Worm (Caenorhabditis elegans): ENCODE results near the gene ins-15.
"Not testable (repeated sequence)": the region's sequence is repeated elsewhere in the genome, so short reads cannot be mapped to it uniquely, and the experiment has no call there.

Gene ins-15

ce11 chrII:6775076-6775475 is 30.5 kb upstream of the ins-15 start, which contains the start of gene agr-1:
Gene agr-1, minus strand, starts transcription at chrII:6775176.
- not testable (repeated sequence) for TF ChIP-seq ztf-29 (GFP tag; IDR thresholded peaks at IDR 0.05); cog-1 (tag; optimal IDR thresholded peaks at IDR 0.05); ref-1 (GFP tag; conservative IDR thresholded peaks at IDR 0.05)

- TF ChIP-seq med-1 (GFP tag; optimal IDR thresholded peaks at IDR 0.05; ENCODE audit: insufficient read depth) (no peak), tab-1 (GFP tag; IDR thresholded peaks at IDR 0.05) (no peak), ref-1 (GFP tag; conservative IDR thresholded peaks at IDR 0.05) (no peak), flt-1 (GFP tag; IDR thresholded peaks at IDR 0.05) (no peak), T22C8.4 (GFP tag; IDR thresholded peaks at IDR 0.05) (no peak), ztf-23 (GFP tag; IDR thresholded peaks at IDR 0.05) (no peak), ztf-29 (GFP tag; IDR thresholded peaks at IDR 0.05) (no peak), cog-1 (tag; optimal IDR thresholded peaks at IDR 0.05) (no peak), klf-2 (GFP tag; conservative IDR thresholded peaks at IDR 0.05) (no peak)
Measured at ce11 chrII:6772482-6772881, 27.9 kb upstream of the ins-15 start.

- TF ChIP-seq T22C8.4 (GFP tag; IDR thresholded peaks at IDR 0.05) = no peak
- no peak for TF ChIP-seq tab-1 (GFP tag; IDR thresholded peaks at IDR 0.05)
- no peak for TF ChIP-seq flt-1 (GFP tag; IDR thresholded peaks at IDR 0.05)
- TF ChIP-seq ztf-23 (GFP tag; IDR thresholded peaks at IDR 0.05) = no peak
- TF ChIP-seq med-1 (GFP tag; optimal IDR thresholded peaks at IDR 0.05; ENCODE audit: insufficient read depth) = no peak
Measured at ce11 chrII:6770030-6770429, 25.5 kb upstream of the ins-15 start.

ce11 chrII:6768014-6768413 is 23.5 kb upstream of the ins-15 start, which contains the start of gene F41G3.18:
Gene F41G3.18, plus strand, starts transcription at chrII:6768314.
- TF ChIP-seq T22C8.4 (GFP tag; IDR thresholded peaks at IDR 0.05) (no peak), ztf-23 (GFP tag; IDR thresholded peaks at IDR 0.05) (no peak), tab-1 (GFP tag; IDR thresholded peaks at IDR 0.05) (no peak), klf-2 (GFP tag; conservative IDR thresholded peaks at IDR 0.05) (no peak), ref-1 (GFP tag; conservative IDR thresholded peaks at IDR 0.05) (no peak)

ce11 chrII:6764734-6765133 is 20.2 kb upstream of the ins-15 start, which contains the start of gene nlp-50:
Gene nlp-50, plus strand, starts transcription at chrII:6765034.
- TF ChIP-seq flt-1 (GFP tag; IDR thresholded peaks at IDR 0.05) (no peak), T22C8.4 (GFP tag; IDR thresholded peaks at IDR 0.05) (no peak), ref-1 (GFP tag; conservative IDR thresholded peaks at IDR 0.05) (no peak), tab-1 (GFP tag; IDR thresholded peaks at IDR 0.05) (no peak), ztf-29 (GFP tag; IDR thresholded peaks at IDR 0.05) (no peak)

DNA sequence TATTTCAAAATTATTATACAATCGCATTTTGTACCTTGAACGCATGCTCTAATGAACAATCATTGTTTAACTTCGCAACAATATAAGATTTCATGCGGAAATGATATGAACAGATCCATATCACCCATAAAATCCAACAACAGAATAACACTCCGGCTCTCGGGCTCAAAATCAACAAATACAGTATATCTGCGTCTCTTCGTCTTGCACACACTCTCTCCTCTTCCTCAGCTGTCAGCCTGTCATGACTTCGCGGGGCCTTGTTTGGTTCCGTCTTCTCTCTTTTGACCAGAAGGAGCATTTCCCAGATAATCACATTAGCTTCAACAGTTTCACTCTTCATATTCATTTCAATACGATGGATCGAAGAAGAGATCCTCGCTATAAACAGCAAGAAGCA is 11.7 kb upstream of the ins-15 start, which contains the start of gene F41G3.3:
Gene F41G3.3, plus strand, starts transcription at position 301 of the 400 bp plus-strand sequence.
- TF ChIP-seq ref-1 (GFP tag; conservative IDR thresholded peaks at IDR 0.05) = no peak
- TF ChIP-seq ztf-23 (GFP tag; IDR thresholded peaks at IDR 0.05) = no peak
- TF ChIP-seq T22C8.4 (GFP tag; IDR thresholded peaks at IDR 0.05) = no peak
- no peak for TF ChIP-seq klf-2 (GFP tag; conservative IDR thresholded peaks at IDR 0.05)
- TF ChIP-seq tab-1 (GFP tag; IDR thresholded peaks at IDR 0.05) = no peak
- no peak for TF ChIP-seq ztf-29 (GFP tag; IDR thresholded peaks at IDR 0.05)
- no peak for TF ChIP-seq med-1 (GFP tag; optimal IDR thresholded peaks at IDR 0.05; ENCODE audit: insufficient read depth)

DNA sequence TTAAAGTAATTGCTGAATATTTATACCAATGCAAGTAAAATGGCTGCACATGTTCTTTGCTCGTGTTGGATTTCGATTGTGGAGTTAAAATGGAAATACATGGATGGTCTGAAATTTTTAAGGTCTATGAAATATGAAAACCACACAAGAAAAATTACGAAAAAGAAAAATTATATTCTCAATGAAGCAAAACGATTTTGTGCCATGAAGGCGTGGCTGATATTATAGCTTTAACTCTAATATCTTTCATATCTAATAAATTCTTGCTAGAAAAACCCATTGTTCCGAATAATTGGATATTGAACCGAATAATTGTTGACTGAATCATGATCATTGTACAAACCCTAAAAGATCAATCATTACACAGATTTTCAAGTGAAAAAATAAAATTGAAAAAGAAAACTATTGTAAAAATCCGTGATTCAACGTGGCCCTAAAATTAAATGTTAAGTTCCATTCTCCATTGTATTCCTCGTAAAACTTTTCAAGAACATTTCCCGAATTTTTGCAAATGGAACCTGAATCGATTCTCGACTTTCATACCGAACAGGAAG is 10.2 kb upstream of the ins-15 start, which contains the start of the genes srx-95 and fis-1:
Gene srx-95, minus strand, starts transcription at position 101 of the 554 bp plus-strand sequence.
Gene fis-1, plus strand, starts transcription at position 504 of the 554 bp plus-strand sequence.
- no peak for TF ChIP-seq flt-1 (GFP tag; IDR thresholded peaks at IDR 0.05)
- TF ChIP-seq ztf-23 (GFP tag; IDR thresholded peaks at IDR 0.05) = no peak
- TF ChIP-seq med-1 (GFP tag; optimal IDR thresholded peaks at IDR 0.05; ENCODE audit: insufficient read depth) = no peak
- no peak for TF ChIP-seq ztf-29 (GFP tag; IDR thresholded peaks at IDR 0.05)
- TF ChIP-seq ref-1 (GFP tag; conservative IDR thresholded peaks at IDR 0.05) = no peak
- TF ChIP-seq T22C8.4 (GFP tag; IDR thresholded peaks at IDR 0.05) = no peak
- no peak for TF ChIP-seq cog-1 (tag; optimal IDR thresholded peaks at IDR 0.05)
- no peak for TF ChIP-seq tab-1 (GFP tag; IDR thresholded peaks at IDR 0.05)

DNA sequence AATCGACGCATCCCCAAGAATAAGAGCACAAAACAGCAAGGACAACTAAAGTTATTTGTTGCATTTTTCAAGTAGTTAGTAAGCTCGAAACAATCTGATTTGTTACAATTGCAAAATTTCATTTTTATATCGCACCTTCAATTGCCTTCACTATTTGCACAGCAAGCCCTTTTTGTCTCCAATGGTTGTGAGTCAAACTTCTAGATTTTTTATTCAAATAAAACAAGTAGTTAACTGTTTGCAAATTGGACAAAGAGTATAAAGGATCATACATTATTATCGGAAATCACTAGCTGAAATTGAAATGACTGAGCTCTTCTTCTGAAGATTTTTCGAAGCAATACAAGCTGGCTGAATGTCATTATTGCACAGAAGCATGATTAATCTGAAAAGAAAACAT is 8.3 kb upstream of the ins-15 start, which contains the start of gene F41G3.21:
Gene F41G3.21, minus strand, starts transcription at position 101 of the 400 bp plus-strand sequence.
- no peak for TF ChIP-seq cog-1 (tag; optimal IDR thresholded peaks at IDR 0.05)
- TF ChIP-seq ztf-29 (GFP tag; IDR thresholded peaks at IDR 0.05) = no peak
- no peak for TF ChIP-seq T22C8.4 (GFP tag; IDR thresholded peaks at IDR 0.05)
- no peak for TF ChIP-seq klf-2 (GFP tag; conservative IDR thresholded peaks at IDR 0.05)
- no peak for TF ChIP-seq flt-1 (GFP tag; IDR thresholded peaks at IDR 0.05)
- no peak for TF ChIP-seq ref-1 (GFP tag; conservative IDR thresholded peaks at IDR 0.05)
- TF ChIP-seq tab-1 (GFP tag; IDR thresholded peaks at IDR 0.05) = no peak

DNA sequence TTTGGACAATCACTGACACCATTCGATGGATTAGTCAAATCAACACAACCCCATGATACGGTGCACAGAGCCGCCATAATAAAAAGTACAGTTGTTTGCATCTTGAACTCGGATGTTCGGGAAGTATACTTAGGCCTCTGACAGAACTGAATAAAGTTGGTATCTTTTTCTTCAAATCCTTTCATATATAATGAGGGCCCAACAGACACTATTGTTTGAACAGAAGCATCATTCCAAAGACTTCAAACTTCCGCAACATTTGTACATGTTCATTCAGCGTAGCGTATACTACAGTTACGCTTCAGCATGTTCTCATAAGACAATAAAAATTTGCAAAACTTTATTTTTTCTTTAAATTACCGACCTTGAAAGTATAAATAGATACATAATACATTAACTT is 7.5 kb upstream of the ins-15 start, which contains the start of gene F41G3.19:
Gene F41G3.19, minus strand, starts transcription at position 101 of the 400 bp plus-strand sequence.
- no peak for TF ChIP-seq tab-1 (GFP tag; IDR thresholded peaks at IDR 0.05)

ce11 chrII:6750929-6751328 is 6.4 kb upstream of the ins-15 start, which contains the start of gene F41G3.20:
Gene F41G3.20, minus strand, starts transcription at chrII:6751029.
- TF ChIP-seq klf-2 (GFP tag; conservative IDR thresholded peaks at IDR 0.05) (no peak), cog-1 (tag; optimal IDR thresholded peaks at IDR 0.05) (no peak), ztf-29 (GFP tag; IDR thresholded peaks at IDR 0.05) (no peak), tab-1 (GFP tag; IDR thresholded peaks at IDR 0.05) (no peak), flt-1 (GFP tag; IDR thresholded peaks at IDR 0.05) (no peak), T22C8.4 (GFP tag; IDR thresholded peaks at IDR 0.05) (no peak), ztf-23 (GFP tag; IDR thresholded peaks at IDR 0.05) (no peak), ref-1 (GFP tag; conservative IDR thresholded peaks at IDR 0.05) (no peak), med-1 (GFP tag; optimal IDR thresholded peaks at IDR 0.05; ENCODE audit: insufficient read depth) (no peak)
